Worm (Caenorhabditis elegans) whole organism, L3 larva: ENCODE data around the gene ZK792.12.

Experiments
- R02D3.7 ChIP-seq: fragments of 150-350 bp; optimal IDR thresholded peaks from 2 replicates; lab custom pipeline; 2014; ENCODE audit warnings: missing biosample characterization, missing genetic modification characterization
- ZK546.5 ChIP-seq: sonication (generic microtip); optimal IDR thresholded peaks from 2 replicates; lab custom pipeline; 2017; ENCODE audit warnings: missing biosample characterization, missing genetic modification characterization
- ama-1 ChIP-seq: fragments of 150-350 bp; optimal IDR thresholded peaks from 2 replicates; lab custom pipeline; 2018
- ceh-16 ChIP-seq: sonication (generic microtip); optimal IDR thresholded peaks from 2 replicates; lab custom pipeline; 2017; ENCODE audit warnings: missing biosample characterization, missing genetic modification characterization
- ceh-28 ChIP-seq: fragments of 150-350 bp; optimal IDR thresholded peaks from 2 replicates; lab custom pipeline; 2014; ENCODE audit warnings: missing biosample characterization, missing genetic modification reagents, missing genetic modification characterization
- daf-12 ChIP-seq: fragments of 150-350 bp; optimal IDR thresholded peaks from 2 replicates; lab custom pipeline; 2014; ENCODE audit warnings: missing biosample characterization, missing genetic modification reagents, missing genetic modification characterization
- egl-27 ChIP-seq: sonication (generic microtip); optimal IDR thresholded peaks from 4 replicates; lab custom pipeline; 2017; ENCODE audit warnings: missing biosample characterization, missing genetic modification reagents, missing genetic modification characterization
- egl-5 ChIP-seq: fragments of 150-350 bp; optimal IDR thresholded peaks from 2 replicates; lab custom pipeline; 2017; ENCODE audit warnings: missing biosample characterization, missing genetic modification reagents, missing genetic modification characterization, inconsistent platforms
- elt-2 ChIP-seq: sonication (generic microtip); optimal IDR thresholded peaks from 2 replicates; lab custom pipeline; 2016; ENCODE audit warnings: missing genetic modification reagents, mild to moderate bottlenecking, missing genetic modification characterization, missing compliant biosample characterization
- fkh-10 ChIP-seq: sonication (generic microtip); optimal IDR thresholded peaks from 2 replicates; lab custom pipeline; 2017; ENCODE audit warnings: missing biosample characterization, missing genetic modification reagents, missing genetic modification characterization
- fkh-2 ChIP-seq: fragments of 150-350 bp; optimal IDR thresholded peaks from 2 replicates; lab custom pipeline; 2014; ENCODE audit warnings: missing biosample characterization, missing genetic modification reagents, missing genetic modification characterization
- fos-1 ChIP-seq: fragments of 150-350 bp; optimal IDR thresholded peaks from 2 replicates; lab custom pipeline; 2014; ENCODE audit warnings: missing biosample characterization, missing genetic modification characterization
- jun-1 ChIP-seq: fragments of 150-350 bp; optimal IDR thresholded peaks from 2 replicates; lab custom pipeline; 2014; ENCODE audit warnings: missing biosample characterization, missing genetic modification reagents, missing genetic modification characterization
- lin-15B ChIP-seq: fragments of 150-350 bp; optimal IDR thresholded peaks from 2 replicates; lab custom pipeline; 2014; ENCODE audit warnings: missing biosample characterization, missing genetic modification characterization
- lin-39 ChIP-seq: fragments of 150-350 bp; optimal IDR thresholded peaks from 2 replicates; lab custom pipeline; 2018; ENCODE audit warnings: missing biosample characterization, missing genetic modification reagents, missing genetic modification characterization
- lsy-12 ChIP-seq: sonication (generic microtip); optimal IDR thresholded peaks from 2 replicates; lab custom pipeline; 2016; ENCODE audit warnings: mild to moderate bottlenecking, missing genetic modification characterization, missing compliant biosample characterization
- mdl-1 ChIP-seq: fragments of 150-350 bp; optimal IDR thresholded peaks from 2 replicates; lab custom pipeline; 2014; ENCODE audit warnings: missing biosample characterization, missing genetic modification characterization
- nfya-1 ChIP-seq: sonication (generic microtip); optimal IDR thresholded peaks from 2 replicates; lab custom pipeline; 2017; ENCODE audit warnings: missing genetic modification characterization, mild to moderate bottlenecking, missing compliant biosample characterization, antibody characterized with exemption, moderate library complexity; ENCODE audit not compliant: insufficient read depth
- nhr-11 ChIP-seq: fragments of 150-350 bp; optimal IDR thresholded peaks from 2 replicates; lab custom pipeline; 2014; ENCODE audit warnings: missing biosample characterization, missing genetic modification characterization
- nhr-23 ChIP-seq: fragments of 150-350 bp; optimal IDR thresholded peaks from 2 replicates; lab custom pipeline; 2014; ENCODE audit warnings: missing biosample characterization, missing genetic modification reagents, missing genetic modification characterization
- nhr-25 ChIP-seq: sonication (generic microtip); optimal IDR thresholded peaks from 2 replicates; lab custom pipeline; 2017; ENCODE audit warnings: missing biosample characterization, missing genetic modification characterization
- nhr-76 ChIP-seq: fragments of 150-350 bp; sonication (generic microtip); optimal IDR thresholded peaks from 5 replicates; lab custom pipeline; 2014; ENCODE audit warnings: missing biosample characterization, missing genetic modification characterization
- nhr-77 ChIP-seq: fragments of 150-350 bp; optimal IDR thresholded peaks from 2 replicates; lab custom pipeline; 2014; ENCODE audit warnings: missing biosample characterization, missing genetic modification characterization
- pha-4 ChIP-seq: fragments of 150-350 bp; optimal IDR thresholded peaks from 2 replicates; lab custom pipeline; 2014; ENCODE audit warnings: missing biosample characterization, missing genetic modification reagents, missing genetic modification characterization
- pqm-1 ChIP-seq: fragments of 150-350 bp; optimal IDR thresholded peaks from 2 replicates; lab custom pipeline; 2017; ENCODE audit warnings: missing biosample characterization, missing genetic modification characterization, inconsistent platforms
- skn-1 ChIP-seq: fragments of 150-350 bp; optimal IDR thresholded peaks from 2 replicates; lab custom pipeline; 2014; ENCODE audit warnings: missing biosample characterization, missing genetic modification characterization
- unc-62 ChIP-seq: fragments of 150-350 bp; sonication (generic microtip); optimal IDR thresholded peaks from 4 replicates; lab custom pipeline; 2014; ENCODE audit warnings: missing biosample characterization, missing genetic modification reagents, missing genetic modification characterization
- zag-1 ChIP-seq: fragments of 150-350 bp; optimal IDR thresholded peaks from 2 replicates; lab custom pipeline; 2014; ENCODE audit warnings: missing biosample characterization, missing genetic modification characterization

Gene ZK792.12

ce11 chrIV:11693493-11693892 lies at the start of gene ZK792.12:
ZK792.12 (plus strand) TSS chrIV:11693793.
- TF ChIP-seq nhr-76 (tag; lab: Kevin White, UChicago) (no peak), unc-62 (no peak), egl-27 (no peak), R02D3.7 (no peak), zag-1 (tag; lab: Kevin White, UChicago) (no peak), pqm-1 (tag; lab: Kevin White, UChicago) (no peak), ceh-28 (tag; lab: Kevin White, UChicago) (no peak), skn-1 (no peak), fos-1 (tag; lab: Kevin White, UChicago) (no peak), nhr-77 (tag; lab: Kevin White, UChicago) (no peak), fkh-10 (GFP tag; lab: Kevin White, UChicago) (no peak), fkh-2 (tag; lab: Kevin White, UChicago) (no peak), jun-1 (tag; lab: Kevin White, UChicago) (no peak), ZK546.5 (tag; lab: Kevin White, UChicago) (no peak), ceh-16 (tag; lab: Kevin White, UChicago) (no peak)

- TF ChIP-seq lin-39 (tag; lab: Kevin White, UChicago) (no peak), nhr-77 (tag; lab: Kevin White, UChicago) (no peak), nhr-23 (tag; lab: Kevin White, UChicago) (no peak)
- TF ChIP-seq, all 47 proteins: peak for 0
Measured at ce11 chrIV:11643829-11644228, 49.8 kb upstream of the ZK792.12 start, which contains the start of gene prx-2. prx-2 (plus strand) TSS chrIV:11644129.

- TF ChIP-seq zag-1 (tag; lab: Kevin White, UChicago) = no peak
- no peak for TF ChIP-seq lsy-12
- TF ChIP-seq ama-1 (lab: Kevin White, UChicago) = peak; percentile 14
- TF ChIP-seq pqm-1 (tag; lab: Kevin White, UChicago) = no peak
Measured at ce11 chrIV:11644705-11645104, 48.9 kb upstream of the ZK792.12 start.

- TF ChIP-seq elt-2 (tag; lab: Kevin White, UChicago) (peak; percentile 3), ceh-16 (tag; lab: Kevin White, UChicago) (no peak), egl-5 (tag; lab: Kevin White, UChicago) (peak; percentile 39), ama-1 (lab: Kevin White, UChicago) (peak; percentile 14), nhr-11 (tag; lab: Kevin White, UChicago) (peak; percentile 26)
Measured at ce11 chrIV:11645354-11645753, 48.2 kb upstream of the ZK792.12 start.

ce11 chrIV:11646908-11647307 lies 46.7 kb upstream of the ZK792.12 start:
- TF ChIP-seq daf-12 (tag; lab: Kevin White, UChicago) (no peak), egl-5 (tag; lab: Kevin White, UChicago) (peak; percentile 62)

ce11 chrIV:11649031-11649430 lies 44.6 kb upstream of the ZK792.12 start, which contains the start of gene ZK809.8:
ZK809.8 (minus strand) TSS chrIV:11649064.
- peak; percentile 2 for TF ChIP-seq nfya-1 (tag; lab: Kevin White, UChicago)
- no peak for TF ChIP-seq lin-39 (tag; lab: Kevin White, UChicago)
- TF ChIP-seq nhr-11 (tag; lab: Kevin White, UChicago) = peak; percentile 12

ce11 chrIV:11650344-11650743 lies 43.2 kb upstream of the ZK792.12 start:
- TF ChIP-seq zag-1 (tag; lab: Kevin White, UChicago) (no peak), nhr-76 (tag; lab: Kevin White, UChicago) (no peak), pha-4 (tag; lab: Kevin White, UChicago) (no peak), lin-15B (no peak), mdl-1 (no peak), nfya-1 (tag; lab: Kevin White, UChicago) (no peak), nhr-25 (tag; lab: Kevin White, UChicago) (no peak), daf-12 (tag; lab: Kevin White, UChicago) (no peak), egl-27 (no peak)
